Worm (Caenorhabditis elegans) whole organism, young adult: Measurements from ENCODE around the gene C30G7.2.

Source experiments
- F10E7.11 ChIP-seq: sonication (generic microtip); optimal IDR thresholded peaks from 2 replicates; lab custom pipeline; 2017; ENCODE audit warnings: mild to moderate bottlenecking, missing genetic modification characterization, moderate library complexity, missing compliant biosample characterization
- Y67H2A.10 ChIP-seq: fragments of 200-800 bp; sonication (Bioruptor generic); conservative IDR thresholded peaks from 2 replicates; pipeline ENCODE4 v1.3.6; 2022; ENCODE audit warnings: missing genetic modification reagents, missing genetic modification characterization, missing compliant biosample characterization
- ama-1 ChIP-seq, 3 experiments: fragments of 150-350 bp in 1 of 3; sonication (generic microtip) in 2 of 3; optimal IDR thresholded peaks; 2 replicates each; lab custom pipeline; 2014 to 2018; ENCODE audit warnings: missing biosample characterization in 2 of 3, missing genetic modification characterization in 2 of 3, missing genetic modification reagents in 2 of 3
- ccch-3 ChIP-seq: fragments of 200-800 bp; sonication (Bioruptor generic); optimal IDR thresholded peaks from 2 replicates; lab custom pipeline; 2018; ENCODE audit warnings: mild to moderate bottlenecking, missing genetic modification characterization, missing compliant biosample characterization
- egl-18 ChIP-seq: fragments of 200-800 bp; sonication (Bioruptor generic); IDR thresholded peaks from 2 replicates; pipeline ENCODE4 v1.3.6; 2022; ENCODE audit warnings: missing genetic modification reagents, missing genetic modification characterization, missing compliant biosample characterization
- nhr-90 ChIP-seq: sonication (generic microtip); optimal IDR thresholded peaks from 2 replicates; lab custom pipeline; 2016; ENCODE audit warnings: missing genotype, mild to moderate bottlenecking, missing genetic modification characterization, missing compliant biosample characterization
- snpc-4 ChIP-seq, 5 experiments: fragments of 150-350 bp in 1 of 5; sonication (generic microtip) in 4 of 5; optimal IDR thresholded peaks; 2 replicates each; lab custom pipeline; 2014 to 2018; ENCODE audit warnings: missing genetic modification characterization in 5 of 5, missing biosample characterization in 3 of 5, antibody characterized with exemption in 2 of 5, mild to moderate bottlenecking in 2 of 5, missing compliant biosample characterization in 2 of 5, missing genotype in 2 of 5, moderate library complexity in 2 of 5, missing genetic modification reagents in 1 of 5
- tbp1 ChIP-seq: fragments of 200-800 bp; sonication (Bioruptor generic); optimal IDR thresholded peaks from 2 replicates; lab custom pipeline; 2018; ENCODE audit warnings: mild to moderate bottlenecking, missing genetic modification characterization, missing compliant biosample characterization
- unc-62 ChIP-seq: fragments of 150-350 bp; optimal IDR thresholded peaks from 2 replicates; lab custom pipeline; 2014; ENCODE audit warnings: missing biosample characterization, missing genetic modification reagents, missing genetic modification characterization

DNA sequence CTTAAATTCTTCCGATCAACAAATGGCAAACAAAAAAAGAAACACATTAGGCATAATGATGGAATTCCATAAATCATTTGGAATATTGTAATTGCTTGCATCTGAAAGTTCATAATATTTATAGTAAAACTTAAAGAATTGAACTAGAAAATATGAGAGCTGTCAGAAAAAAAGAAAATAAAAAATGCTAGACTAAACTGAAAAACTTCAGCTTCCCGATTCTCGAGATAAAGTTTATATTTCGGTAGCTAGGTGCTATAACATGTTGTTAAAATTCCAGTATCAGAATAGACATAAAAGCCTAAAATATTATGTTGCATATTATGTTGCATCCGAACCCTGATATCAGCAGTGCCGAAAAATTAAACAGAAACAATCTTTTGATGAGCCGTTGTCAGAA, 12.6 kb upstream of the C30G7.2 start, which contains the start of gene srg-54:
- TF ChIP-seq nhr-90 (tag; lab: Kevin White, UChicago) (no peak), ccch-3 (GFP tag; lab: Kevin White, UChicago) (no peak), snpc-4 (GFP tag; optimal IDR thresholded peaks at IDR 0.05; lab: Kevin White, UChicago) (no peak), snpc-4 (tag; optimal IDR thresholded peaks at IDR 0.05; lab: Kevin White, UChicago) (no peak), Y67H2A.10 (no peak), ama-1 (optimal IDR thresholded peaks at IDR 0.05; lab: Kevin White, UChicago) (no peak), ama-1 (GFP tag; optimal IDR thresholded peaks at IDR 0.05; lab: Kevin White, UChicago) (no peak), F10E7.11 (tag; lab: Kevin White, UChicago) (no peak), unc-62 (GFP tag; lab: Kevin White, UChicago) (no peak), tbp1 (GFP tag; lab: Kevin White, UChicago) (no peak), egl-18 (GFP tag; lab: Robert Waterston, UW) (no peak)
